Fruit fly (Drosophila melanogaster) whole organism, embryonic: ENCODE measurements around the gene CG2841.
A peak's percentile ranks its signal among the peaks of the same experiment; 100 is the strongest.

ENCODE experiments used
- Aef1 ChIP-seq: fragments of 200-800 bp; sonication (Bioruptor generic); IDR thresholded peaks from 3 replicates; pipeline ENCODE4 v1.3.6; 2022; ENCODE audit warnings: missing biosample characterization, missing genetic modification characterization
- Atf-2 ChIP-seq: fragments of 200-800 bp; sonication (Bioruptor generic); optimal IDR thresholded peaks from 2 replicates; lab custom pipeline; 2016; ENCODE audit warnings: missing biosample characterization, missing genetic modification characterization
- CG15479 ChIP-seq: fragments of 200-800 bp; sonication (Bioruptor generic); optimal IDR thresholded peaks from 3 replicates; lab custom pipeline; 2019; ENCODE audit warnings: missing biosample characterization, mild to moderate bottlenecking, missing genetic modification characterization, moderate library complexity
- CG16863 ChIP-seq: fragments of 200-800 bp; sonication (Bioruptor generic); optimal IDR thresholded peaks from 3 replicates; lab custom pipeline; 2016; ENCODE audit warnings: missing biosample characterization, missing genetic modification characterization
- CG17802 ChIP-seq: fragments of 200-800 bp; sonication (Bioruptor generic); optimal IDR thresholded peaks from 2 replicates; lab custom pipeline; 2018; ENCODE audit warnings: missing biosample characterization, mild to moderate bottlenecking, missing genetic modification characterization, moderate library complexity
- CG30020 ChIP-seq: fragments of 200-800 bp; optimal IDR thresholded peaks from 2 replicates; lab custom pipeline; 2019; ENCODE audit warnings: missing biosample characterization, mild to moderate bottlenecking, missing genetic modification characterization, moderate library complexity
- CG30431 ChIP-seq: fragments of 200-800 bp; sonication (Bioruptor generic); optimal IDR thresholded peaks from 2 replicates; lab custom pipeline; 2017; ENCODE audit warnings: missing biosample characterization, missing genetic modification characterization
- CG31441 ChIP-seq: fragments of 200-800 bp; sonication (Bioruptor generic); IDR thresholded peaks from 2 replicates; pipeline ENCODE4 v1.3.6; 2022; ENCODE audit warnings: missing biosample characterization, missing genetic modification characterization
- CG3163 ChIP-seq: fragments of 200-800 bp; sonication (Bioruptor generic); optimal IDR thresholded peaks from 3 replicates; lab custom pipeline; 2016; ENCODE audit warnings: missing biosample characterization, missing genetic modification characterization
- CG34422 ChIP-seq: fragments of 200-800 bp; sonication (Bioruptor generic); IDR thresholded peaks from 3 replicates; pipeline ENCODE4 v1.3.6; 2022; ENCODE audit warnings: missing biosample characterization, missing genetic modification characterization
- CG4707 ChIP-seq: fragments of 200-800 bp; sonication (Bioruptor generic); optimal IDR thresholded peaks from 2 replicates; lab custom pipeline; 2018; ENCODE audit warnings: missing biosample characterization, mild to moderate bottlenecking, missing genetic modification characterization, moderate library complexity
- CG6854 ChIP-seq: fragments of 200-800 bp; sonication (Bioruptor generic); optimal IDR thresholded peaks from 3 replicates; lab custom pipeline; 2017; ENCODE audit warnings: missing biosample characterization, mild to moderate bottlenecking, missing genetic modification characterization
- CG7963 ChIP-seq: fragments of 200-800 bp; sonication (Bioruptor generic); IDR thresholded peaks from 3 replicates; pipeline ENCODE4 v1.3.6; 2022; ENCODE audit warnings: missing biosample characterization, missing genetic modification characterization; ENCODE audit not compliant: partially characterized antibody
- CG8281 ChIP-seq: fragments of 200-800 bp; sonication (Bioruptor generic); optimal IDR thresholded peaks from 2 replicates; lab custom pipeline; 2018; ENCODE audit warnings: missing biosample characterization, mild to moderate bottlenecking, missing genetic modification characterization, moderate library complexity
- Deaf1 ChIP-seq: fragments of 200-800 bp; optimal IDR thresholded peaks from 3 replicates; lab custom pipeline; 2019; ENCODE audit warnings: missing biosample characterization, mild to moderate bottlenecking, missing genetic modification characterization, moderate library complexity
- E2f1 ChIP-seq: fragments of 200-800 bp; sonication (Bioruptor generic); IDR thresholded peaks from 2 replicates; pipeline ENCODE4 v1.3.6; 2022; ENCODE audit warnings: missing biosample characterization, missing genetic modification characterization
- HmgD ChIP-seq: fragments of 200-800 bp; sonication (Bioruptor generic); optimal IDR thresholded peaks from 3 replicates; lab custom pipeline; 2016; ENCODE audit warnings: missing biosample characterization, missing genetic modification characterization
- HmgZ ChIP-seq: fragments of 200-800 bp; sonication (Bioruptor generic); optimal IDR thresholded peaks from 2 replicates; lab custom pipeline; 2018; ENCODE audit warnings: missing biosample characterization, mild to moderate bottlenecking, missing genetic modification characterization
- Hr78 ChIP-seq, 2 experiments: fragments of 200-800 bp in 1 of 2; fragments of >200 bp in 1 of 2; sonication (Bioruptor generic) in 1 of 2; optimal IDR thresholded peaks; 2 replicates each; lab custom pipeline; 2017 to 2019; ENCODE audit warnings: missing biosample characterization in 2 of 2, missing genetic modification characterization in 2 of 2, mild to moderate bottlenecking in 1 of 2, moderate library complexity in 1 of 2
- Med ChIP-seq: fragments of 200-800 bp; sonication (Bioruptor generic); peaks from one replicate; lab custom pipeline; 2016; ENCODE audit warnings: missing biosample characterization, missing genetic modification characterization, mild to moderate bottlenecking, inconsistent platforms, moderate library complexity
- Opbp ChIP-seq: fragments of 200-800 bp; sonication (Bioruptor generic); IDR thresholded peaks from 3 replicates; pipeline ENCODE4 v1.3.6; 2022; ENCODE audit warnings: missing biosample characterization, missing genetic modification characterization; ENCODE audit not compliant: partially characterized antibody
- Trl ChIP-seq, 3 experiments: fragments of >200 bp in 2 of 3; fragments of 200-800 bp in 1 of 3; sonication (Bioruptor generic) in 1 of 3; optimal IDR thresholded peaks; 2 replicates in 1 of 3; 3 replicates in 2 of 3; lab custom pipeline; 2016 to 2017; ENCODE audit warnings: missing biosample characterization in 1 of 3, missing genetic modification characterization in 1 of 3
- Vsx1 ChIP-seq: fragments of 200-800 bp; sonication (Bioruptor generic); optimal IDR thresholded peaks from 2 replicates; lab custom pipeline; 2017; ENCODE audit warnings: missing biosample characterization, mild to moderate bottlenecking, missing genetic modification characterization, missing genetic modification reagents
- abd-A ChIP-seq: fragments of 200-800 bp; sonication (Bioruptor generic); optimal IDR thresholded peaks from 3 replicates; lab custom pipeline; 2019; ENCODE audit warnings: missing biosample characterization, mild to moderate bottlenecking, missing genetic modification characterization, moderate library complexity
- amos ChIP-seq: fragments of 200-800 bp; sonication (Bioruptor generic); IDR thresholded peaks from 2 replicates; pipeline ENCODE4 v1.3.6; 2022; ENCODE audit warnings: missing biosample characterization, missing genetic modification characterization; ENCODE audit not compliant: partially characterized antibody
- cg ChIP-seq: fragments of 200-800 bp; sonication (Bioruptor generic); optimal IDR thresholded peaks from 3 replicates; lab custom pipeline; 2019; ENCODE audit warnings: missing biosample characterization, mild to moderate bottlenecking, missing genetic modification characterization, moderate library complexity
- chinmo ChIP-seq: fragments of 200-800 bp; sonication (Bioruptor generic); IDR thresholded peaks from 4 replicates; pipeline ENCODE4 v1.3.6; 2022; ENCODE audit warnings: missing biosample characterization, missing genetic modification characterization; ENCODE audit not compliant: partially characterized antibody
- chm ChIP-seq: fragments of 200-800 bp; sonication (Bioruptor generic); IDR thresholded peaks from 2 replicates; pipeline ENCODE4 v1.3.6; 2022; ENCODE audit warnings: missing biosample characterization, missing genetic modification characterization
- ci ChIP-seq: fragments of 200-800 bp; sonication (Bioruptor generic); IDR thresholded peaks from 3 replicates; pipeline ENCODE4 v1.3.6; 2022; ENCODE audit warnings: missing biosample characterization, missing genetic modification characterization
- crol ChIP-seq: fragments of 200-800 bp; sonication (Bioruptor generic); IDR thresholded peaks from 2 replicates; pipeline ENCODE4 v1.3.6; 2022; ENCODE audit warnings: missing biosample characterization, missing genetic modification characterization
- dati ChIP-seq: fragments of 200-800 bp; sonication (Bioruptor generic); IDR thresholded peaks from 2 replicates; pipeline ENCODE4 v1.3.6; 2022; ENCODE audit warnings: missing biosample characterization, missing genetic modification characterization
- ewg ChIP-seq: fragments of 200-800 bp; sonication (Bioruptor generic); optimal IDR thresholded peaks from 3 replicates; lab custom pipeline; 2017; ENCODE audit warnings: mild to moderate bottlenecking, missing biosample characterization, missing genetic modification reagents, missing genetic modification characterization
- exex ChIP-seq: fragments of 200-800 bp; sonication (Bioruptor generic); optimal IDR thresholded peaks from 4 replicates; lab custom pipeline; 2018; ENCODE audit warnings: missing biosample characterization, mild to moderate bottlenecking, missing genetic modification characterization, moderate library complexity
- ftz-f1 ChIP-seq: fragments of 200-800 bp; sonication (Bioruptor generic); optimal IDR thresholded peaks from 2 replicates; lab custom pipeline; 2016; ENCODE audit warnings: missing biosample characterization, missing genetic modification characterization
- gcm ChIP-seq: fragments of 200-800 bp; sonication (Bioruptor generic); optimal IDR thresholded peaks from 2 replicates; lab custom pipeline; 2019; ENCODE audit warnings: missing biosample characterization, mild to moderate bottlenecking, missing genetic modification characterization, moderate library complexity
- gem ChIP-seq: fragments of 200-800 bp; sonication (Bioruptor generic); optimal IDR thresholded peaks from 2 replicates; lab custom pipeline; 2019; ENCODE audit warnings: missing biosample characterization, mild to moderate bottlenecking, missing genetic modification characterization, moderate library complexity
- gro ChIP-seq: fragments of 200-800 bp; sonication (Bioruptor generic); optimal IDR thresholded peaks from 2 replicates; lab custom pipeline; 2016; ENCODE audit warnings: missing biosample characterization, missing genetic modification characterization
- gsb ChIP-seq: fragments of 200-800 bp; sonication (Bioruptor generic); IDR thresholded peaks from 2 replicates; pipeline ENCODE4 v1.3.6; 2022; ENCODE audit warnings: missing biosample characterization, missing genetic modification characterization
- mirr ChIP-seq: fragments of 200-800 bp; sonication (Bioruptor generic); optimal IDR thresholded peaks from 3 replicates; lab custom pipeline; 2018; ENCODE audit warnings: missing biosample characterization, mild to moderate bottlenecking, missing genetic modification characterization
- pan ChIP-seq, 4 experiments: fragments of >200 bp in 3 of 4; fragments of 200-800 bp in 1 of 4; sonication (Bioruptor generic) in 1 of 4; optimal IDR thresholded peaks in 3 of 4; IDR thresholded peaks in 1 of 4; 2 replicates each; pipeline versions ENCODE4 v1.3.6 to Lab custom; 2017 to 2022; ENCODE audit warnings: missing biosample characterization in 2 of 4, missing genetic modification characterization in 2 of 4, mixed read lengths in 1 of 4
- pnt ChIP-seq: fragments of 200-800 bp; sonication (Bioruptor generic); optimal IDR thresholded peaks from 3 replicates; lab custom pipeline; 2016; ENCODE audit warnings: missing biosample characterization, missing genetic modification characterization
- scrt ChIP-seq: fragments of 200-800 bp; sonication (Bioruptor generic); optimal IDR thresholded peaks from 2 replicates; lab custom pipeline; 2018; ENCODE audit warnings: missing biosample characterization, mild to moderate bottlenecking, missing genetic modification characterization, moderate library complexity
- sna ChIP-seq: fragments of 200-800 bp; sonication (Bioruptor generic); IDR thresholded peaks from 2 replicates; pipeline ENCODE4 v1.3.6; 2022; ENCODE audit warnings: missing biosample characterization, missing genetic modification characterization; ENCODE audit not compliant: partially characterized antibody
- tgo ChIP-seq: fragments of 200-800 bp; sonication (Bioruptor generic); IDR thresholded peaks from 3 replicates; pipeline ENCODE4 v1.3.6; 2022; ENCODE audit warnings: missing biosample characterization, missing genetic modification characterization
- twi ChIP-seq: fragments of 200-800 bp; optimal IDR thresholded peaks from 2 replicates; lab custom pipeline; 2019; ENCODE audit warnings: missing biosample characterization, mild to moderate bottlenecking, missing genetic modification characterization, moderate library complexity
- unc-4 ChIP-seq: fragments of 200-800 bp; sonication (Bioruptor generic); IDR thresholded peaks from 2 replicates; pipeline ENCODE4 v1.3.6; 2022; ENCODE audit warnings: missing biosample characterization, missing genetic modification characterization; ENCODE audit not compliant: partially characterized antibody
- vvl ChIP-seq: fragments of 200-800 bp; sonication (Bioruptor generic); IDR thresholded peaks from 2 replicates; pipeline ENCODE4 v1.3.6; 2022; ENCODE audit warnings: missing biosample characterization, missing genetic modification characterization
- z ChIP-seq: fragments of 200-800 bp; sonication (Bioruptor generic); IDR thresholded peaks from 3 replicates; pipeline ENCODE4 v1.3.6; 2022; ENCODE audit warnings: missing biosample characterization, missing genetic modification characterization

The CG2841 gene

DNA sequence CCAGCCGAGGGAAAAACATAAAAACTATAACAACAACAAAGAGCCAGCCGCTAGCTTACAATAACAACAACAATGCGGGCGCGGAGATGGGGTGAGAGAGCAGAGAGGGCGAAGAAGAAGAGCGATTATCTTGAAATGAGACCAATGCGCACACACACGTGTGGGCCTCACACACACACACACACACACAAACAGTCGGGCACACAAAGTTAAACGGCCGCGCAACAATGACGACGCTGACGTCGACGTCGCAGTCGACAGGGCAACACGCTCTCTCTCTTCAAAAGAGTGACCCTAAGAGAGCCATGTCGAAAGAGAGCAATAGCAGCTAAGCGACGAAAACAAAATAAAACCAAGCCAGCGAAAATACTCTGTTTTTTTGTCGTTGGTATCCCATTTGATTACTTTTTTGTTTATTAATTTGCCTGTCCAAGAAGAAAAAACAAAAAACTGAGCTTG, 60.3 kb downstream of the CG2841 start (continued):
- TF ChIP-seq CG7963 (GFP tag; lab: Robert Waterston, UW) (no peak), exex (tag; lab: Kevin White, UChicago) (peak; percentile 27), amos (no peak), sna (GFP tag; lab: Robert Waterston, UW) (no peak), CG16863 (GFP tag; lab: Kevin White, UChicago) (no peak), Trl (optimal IDR thresholded peaks at IDR 0.05; lab: Kevin White, UChicago) (peak; percentile 91 to 96), Trl (GFP tag; optimal IDR thresholded peaks at IDR 0.05; lab: Kevin White, UChicago) (no peak), chinmo (GFP tag; lab: Robert Waterston, UW) (peak; percentile 98), gem (no peak), Hr78 (GFP tag; optimal IDR thresholded peaks at IDR 0.05; lab: Kevin White, UChicago) (peak in 1 of 2 experiments; percentile 30), chm (GFP tag; lab: Robert Waterston, UW) (peak; percentile 69; the same call in 1 of the 2 replicates), vvl (peak; percentile 10; the same call in 1 of the 2 replicates), crol (GFP tag; lab: Robert Waterston, UW) (peak; percentile 73), ftz-f1 (GFP tag; lab: Kevin White, UChicago) (peak; percentile 62), tgo (GFP tag; lab: Robert Waterston, UW) (no peak), abd-A (tag; lab: Kevin White, UChicago) (peak; percentile 91), CG6854 (no peak), z (GFP tag; lab: Robert Waterston, UW) (peak; percentile 79), Vsx1 (GFP tag; lab: Kevin White, UChicago) (no peak), CG8281 (no peak), CG17802 (tag; lab: Kevin White, UChicago) (no peak), gsb (no peak), Deaf1 (tag; lab: Kevin White, UChicago) (peak; percentile 19), ewg (no peak), Med (peak; percentile 67), CG30431 (no peak), CG3163 (GFP tag; lab: Kevin White, UChicago) (peak; percentile 98), ci (GFP tag; lab: Robert Waterston, UW) (peak; percentile 29; the same call in 1 of the 3 replicates), Atf-2 (GFP tag; lab: Kevin White, UChicago) (no peak), CG15479 (GFP tag; lab: Kevin White, UChicago) (peak; percentile 97), dati (no peak), twi (no peak), HmgZ (tag; lab: Kevin White, UChicago) (peak; percentile 13), cg (GFP tag; lab: Kevin White, UChicago) (peak; percentile 95), E2f1 (GFP tag; lab: Robert Waterston, UW) (no peak), gcm (GFP tag; lab: Kevin White, UChicago) (peak; percentile 68), CG31441 (GFP tag; lab: Robert Waterston, UW) (no peak), gro (GFP tag; lab: Kevin White, UChicago) (peak; percentile 35), mirr (GFP tag; lab: Kevin White, UChicago) (peak; percentile 16), Aef1 (GFP tag; lab: Robert Waterston, UW) (peak; percentile 61), Opbp (GFP tag; lab: Robert Waterston, UW) (no peak), scrt (peak; percentile 33), CG4707 (GFP tag; lab: Kevin White, UChicago) (peak; percentile 33), HmgD (GFP tag; lab: Kevin White, UChicago) (peak; percentile 24), pnt (no peak), CG34422 (0 out of 3 replicates have a peak, but pooled peaks have one; percentile 8), unc-4 (GFP tag; lab: Robert Waterston, UW) (peak; percentile 27; the same call in 1 of the 2 replicates), CG30020 (no peak), pan (optimal IDR thresholded peaks at IDR 0.05; lab: Kevin White, UChicago) (no peak), pan (GFP tag; optimal IDR thresholded peaks at IDR 0.05 in 1 of 2, IDR thresholded peaks at IDR 0.05 in 1 of 2) (peak in 1 of 2 experiments; percentile 11)
